Worm (Caenorhabditis elegans): Measurements from ENCODE around the gene H34I24.1.
A peak's percentile ranks its signal among the peaks of the same experiment; 100 is the strongest.

H34I24.1 gene

ce11 chrIII:2866597-2866996 is 19.8 kb downstream of the H34I24.1 start:
- no peak for TF ChIP-seq dmd-9 (GFP tag; IDR thresholded peaks at IDR 0.05)
- no peak for TF ChIP-seq lin-1 (GFP tag; IDR thresholded peaks at IDR 0.05)
- no peak for TF ChIP-seq mxl-3 (GFP tag; optimal IDR thresholded peaks at IDR 0.05)
- TF ChIP-seq F44E2.7 (GFP tag; IDR thresholded peaks at IDR 0.05): no peak
- TF ChIP-seq zip-2 (tag; optimal IDR thresholded peaks at IDR 0.05): no peak
- no peak for TF ChIP-seq T26A8.4 (GFP tag; IDR thresholded peaks at IDR 0.05)
- TF ChIP-seq ceh-20 (GFP tag; IDR thresholded peaks at IDR 0.05): no peak

- TF ChIP-seq nhr-25 (tag; optimal IDR thresholded peaks at IDR 0.05; ENCODE audit: borderline replicate concordance, insufficient read depth): no peak
- TF ChIP-seq T20F7.1 (GFP tag; optimal IDR thresholded peaks at IDR 0.05): no peak
- TF ChIP-seq hlh-11 (tag; optimal IDR thresholded peaks at IDR 0.05): peak; percentile 34
- TF ChIP-seq ctbp-1 (GFP tag; IDR thresholded peaks at IDR 0.05): no peak
- peak; percentile 54 for TF ChIP-seq nhr-28 (tag; optimal IDR thresholded peaks at IDR 0.05)
- TF ChIP-seq lsy-2 (tag; optimal IDR thresholded peaks at IDR 0.05): peak in 1 of 2 experiments; percentile 70
- no peak for TF ChIP-seq unc-39 (tag; optimal IDR thresholded peaks at IDR 0.05)
- no peak for TF ChIP-seq ces-1 (GFP tag; optimal IDR thresholded peaks at IDR 0.05)
- peak in 1 of 2 experiments; percentile 23 for TF ChIP-seq mdl-1 (tag; optimal IDR thresholded peaks at IDR 0.05)
- TF ChIP-seq nhr-102 (tag; optimal IDR thresholded peaks at IDR 0.05): no peak
- TF ChIP-seq mxl-3 (GFP tag; optimal IDR thresholded peaks at IDR 0.05): peak; percentile 19
These were observed 21.6 kb downstream of the H34I24.1 start for ce11 chrIII:2868416-2868815.

ce11 chrIII:2869033-2869432 is 22.2 kb downstream of the H34I24.1 start:
- TF ChIP-seq ama-1 (optimal IDR thresholded peaks at IDR 0.05) (no peak), mxl-3 (GFP tag; optimal IDR thresholded peaks at IDR 0.05) (no peak), ceh-20 (GFP tag; IDR thresholded peaks at IDR 0.05) (peak; percentile 63; the same call in 1 of the 2 replicates), php-3 (GFP tag; IDR thresholded peaks at IDR 0.05) (peak; percentile 88), lim-7 (GFP tag; IDR thresholded peaks at IDR 0.05) (no peak)

ce11 chrIII:2869512-2869911 is 22.7 kb downstream of the H34I24.1 start:
- TF ChIP-seq nhr-76 (tag; optimal IDR thresholded peaks at IDR 0.05) (no peak), dmd-6 (GFP tag; IDR thresholded peaks at IDR 0.05) (peak; percentile 48), nhr-237 (tag; optimal IDR thresholded peaks at IDR 0.05) (no peak), T26A8.4 (GFP tag; IDR thresholded peaks at IDR 0.05) (no peak), tra-1 (GFP tag; IDR thresholded peaks at IDR 0.05) (peak; percentile 20; the same call in 1 of the 2 replicates), zag-1 (tag; optimal IDR thresholded peaks at IDR 0.05) (no peak), rbr-2 (tag; optimal IDR thresholded peaks at IDR 0.05) (no peak), lim-7 (GFP tag; IDR thresholded peaks at IDR 0.05) (no peak), daf-8 (GFP tag; IDR thresholded peaks at IDR 0.05) (no peak), zfp-2 (tag; optimal IDR thresholded peaks at IDR 0.05) (no peak), daf-16 (GFP tag; optimal IDR thresholded peaks at IDR 0.05) (no peak), daf-16 (tag; optimal IDR thresholded peaks at IDR 0.05) (peak; percentile 84), pha-4 (GFP tag; IDR thresholded peaks at IDR 0.05) (no peak), pha-4 (tag; optimal IDR thresholded peaks at IDR 0.05) (no peak), attf-4 (tag; optimal IDR thresholded peaks at IDR 0.05) (no peak), nhr-77 (tag; optimal IDR thresholded peaks at IDR 0.05) (peak; percentile 35), hmg-1.1 (GFP tag; IDR thresholded peaks at IDR 0.05) (no peak), lsy-2 (tag; optimal IDR thresholded peaks at IDR 0.05) (no peak), ceh-82 (tag; optimal IDR thresholded peaks at IDR 0.05) (no peak), aly-2 (tag; optimal IDR thresholded peaks at IDR 0.05) (no peak), php-3 (GFP tag; IDR thresholded peaks at IDR 0.05) (0 out of 2 replicates have a peak, but pooled peaks have one; percentile 22), saeg-2 (GFP tag; IDR thresholded peaks at IDR 0.05) (no peak), lin-15B (tag; optimal IDR thresholded peaks at IDR 0.05) (no peak), fkh-10 (GFP tag; optimal IDR thresholded peaks at IDR 0.05) (no peak), sdz-12 (GFP tag; optimal IDR thresholded peaks at IDR 0.05) (no peak), unc-62 (GFP tag; optimal IDR thresholded peaks at IDR 0.05 in 1 of 2) (peak in 1 of 2 experiments; percentile 24), unc-62 (tag; optimal IDR thresholded peaks at IDR 0.05) (no peak), hlh-11 (tag; optimal IDR thresholded peaks at IDR 0.05) (peak; percentile 38), ceh-44 (GFP tag; IDR thresholded peaks at IDR 0.05) (no peak), lin-29 (GFP tag; IDR thresholded peaks at IDR 0.05) (no peak), mdt-29 (GFP tag; IDR thresholded peaks at IDR 0.05) (no peak), ctbp-1 (GFP tag; IDR thresholded peaks at IDR 0.05) (no peak), nhr-11 (tag; optimal IDR thresholded peaks at IDR 0.05) (no peak), ama-1 (optimal IDR thresholded peaks at IDR 0.05) (no peak), nhr-28 (tag; optimal IDR thresholded peaks at IDR 0.05) (peak; percentile 85)
